Worm (Caenorhabditis elegans): ENCODE measurements around the gene Y47D7A.3.
A peak's percentile ranks its signal among the peaks of the same experiment; 100 is the strongest.

Gene Y47D7A.3

DNA sequence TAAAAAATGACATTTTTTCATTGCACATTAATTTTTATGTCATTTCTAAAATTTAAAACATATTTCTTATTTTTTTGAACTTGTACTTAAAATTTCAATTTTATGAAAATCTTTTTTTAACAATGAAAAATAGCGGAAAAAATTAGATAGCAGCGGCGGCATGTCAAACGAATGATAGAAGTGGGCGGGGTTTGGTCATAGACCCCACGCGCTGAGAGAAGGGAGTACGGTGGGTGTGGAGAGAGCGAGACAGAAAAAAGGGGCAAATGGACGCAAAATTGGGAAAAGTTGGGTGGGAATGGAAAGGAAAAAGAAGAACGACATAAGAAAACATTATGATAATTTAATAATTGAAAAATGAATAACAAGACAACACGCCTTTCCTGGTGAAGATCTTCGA, 22.8 kb upstream of the Y47D7A.3 start:
- no peak for TF ChIP-seq hif-1 (tag; optimal IDR thresholded peaks at IDR 0.05)

- TF ChIP-seq duxl-1 (tag; optimal IDR thresholded peaks at IDR 0.05; ENCODE audit: poor library complexity) (no peak), mxl-3 (GFP tag; optimal IDR thresholded peaks at IDR 0.05) (no peak), daf-19 (GFP tag; conservative IDR thresholded peaks at IDR 0.05) (no peak), nhr-237 (tag; optimal IDR thresholded peaks at IDR 0.05) (no peak), spr-1 (tag; optimal IDR thresholded peaks at IDR 0.05) (no peak), hif-1 (tag; optimal IDR thresholded peaks at IDR 0.05) (no peak), fkh-10 (GFP tag; optimal IDR thresholded peaks at IDR 0.05) (no peak), lim-7 (GFP tag; IDR thresholded peaks at IDR 0.05) (no peak), madf-5 (GFP tag; IDR thresholded peaks at IDR 0.05) (no peak), pha-4 (GFP tag; IDR thresholded peaks at IDR 0.05) (no peak), pha-4 (tag; optimal IDR thresholded peaks at IDR 0.05) (no peak), T26A8.4 (GFP tag; IDR thresholded peaks at IDR 0.05) (no peak), ceh-32 (tag; optimal IDR thresholded peaks at IDR 0.05; ENCODE audit: poor library complexity) (no peak), tra-1 (GFP tag; IDR thresholded peaks at IDR 0.05) (no peak), saeg-2 (GFP tag; IDR thresholded peaks at IDR 0.05) (no peak), cey-2 (tag; optimal IDR thresholded peaks at IDR 0.05; ENCODE audit: borderline replicate concordance, insufficient read depth) (no peak)
These were observed 14.5 kb upstream of the Y47D7A.3 start, which contains the start of gene F13A2.3 for ce11 chrV:4396257-4396656. F13A2.3 (minus strand) TSS chrV:4396357.

- TF ChIP-seq aha-1 (tag) (peak; percentile 93), unc-62 (GFP tag; optimal IDR thresholded peaks at IDR 0.05 in 1 of 2) (no peak), unc-62 (tag; optimal IDR thresholded peaks at IDR 0.05) (no peak)
These were observed 12.6 kb upstream of the Y47D7A.3 start for ce11 chrV:4398127-4398526.

DNA sequence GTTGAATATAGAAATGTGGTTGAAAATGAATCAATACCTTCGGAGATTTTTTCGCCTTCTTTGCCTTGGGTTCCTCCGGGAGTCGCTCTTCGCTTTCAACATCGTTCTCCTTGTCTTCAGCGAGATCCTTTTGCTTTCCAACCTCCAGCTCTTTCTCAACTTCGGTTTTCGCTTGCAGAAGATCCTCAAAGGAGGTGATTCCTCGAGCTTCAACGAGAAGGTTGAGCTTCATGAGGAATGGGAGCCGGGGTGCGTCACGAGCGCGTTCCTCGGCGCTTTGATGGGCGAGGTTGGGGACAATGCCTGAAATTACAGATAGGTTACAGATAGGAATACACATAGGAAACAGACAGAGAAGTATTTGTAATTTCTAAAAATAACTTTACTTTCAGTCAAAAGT, 11.9 kb upstream of the Y47D7A.3 start:
- TF ChIP-seq lin-1 (GFP tag; IDR thresholded peaks at IDR 0.05) (no peak), cey-2 (tag; optimal IDR thresholded peaks at IDR 0.05; ENCODE audit: borderline replicate concordance, insufficient read depth) (no peak), set-16 (GFP tag; IDR thresholded peaks at IDR 0.05) (peak; percentile 61; the same call in 1 of the 2 replicates)

DNA sequence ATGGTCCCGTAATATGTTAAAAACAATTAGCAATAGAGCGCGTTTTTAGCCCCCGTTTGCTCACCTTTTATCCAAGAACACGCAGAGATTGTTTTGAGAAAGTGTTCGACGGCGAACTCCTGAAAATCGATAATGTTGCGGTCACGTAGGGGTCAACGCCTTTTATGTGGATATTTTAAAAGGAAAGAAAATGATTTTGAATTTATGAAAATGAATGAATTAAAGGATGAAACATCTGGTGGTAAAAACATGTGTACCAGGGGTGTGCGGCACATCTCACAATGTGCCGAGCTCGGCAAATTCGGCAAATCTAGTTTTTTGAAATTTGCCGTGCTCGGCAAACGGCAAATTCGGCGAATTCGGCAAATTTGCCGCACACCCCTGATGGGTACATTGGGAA, 10.6 kb upstream of the Y47D7A.3 start, which contains the start of gene F13A2.4:
TSS of gene F13A2.4 (minus strand) at position 101 of the 400 bp plus-strand sequence.
- TF ChIP-seq mxl-2 (GFP tag; conservative IDR thresholded peaks at IDR 0.05) (no peak), lin-38 (GFP tag; IDR thresholded peaks at IDR 0.05) (no peak)

DNA sequence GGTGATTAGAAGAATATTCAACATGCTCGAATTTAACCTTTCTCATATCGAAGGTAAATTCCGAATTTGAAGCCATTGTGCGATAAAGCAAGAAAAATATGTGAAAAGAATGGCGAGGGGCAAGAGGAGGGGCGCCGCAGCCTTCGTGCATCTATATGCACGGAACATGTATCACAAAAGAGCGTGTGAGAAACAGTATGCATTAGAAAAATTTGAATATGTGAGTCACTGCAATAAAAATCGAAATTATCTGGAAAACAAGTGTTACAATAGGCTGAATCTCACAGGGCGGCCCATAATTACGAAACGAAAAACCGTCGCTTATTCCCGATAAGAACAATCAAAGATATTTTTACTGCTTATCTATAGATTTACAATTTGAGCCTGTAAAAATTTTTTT, 8.9 kb upstream of the Y47D7A.3 start, which contains the start of gene F13A2.5:
TSS of gene F13A2.5 (minus strand) at position 101 of the 400 bp plus-strand sequence.
- TF ChIP-seq nhr-237 (tag; optimal IDR thresholded peaks at IDR 0.05) (no peak), aha-1 (tag) (peak; percentile 1)

DNA sequence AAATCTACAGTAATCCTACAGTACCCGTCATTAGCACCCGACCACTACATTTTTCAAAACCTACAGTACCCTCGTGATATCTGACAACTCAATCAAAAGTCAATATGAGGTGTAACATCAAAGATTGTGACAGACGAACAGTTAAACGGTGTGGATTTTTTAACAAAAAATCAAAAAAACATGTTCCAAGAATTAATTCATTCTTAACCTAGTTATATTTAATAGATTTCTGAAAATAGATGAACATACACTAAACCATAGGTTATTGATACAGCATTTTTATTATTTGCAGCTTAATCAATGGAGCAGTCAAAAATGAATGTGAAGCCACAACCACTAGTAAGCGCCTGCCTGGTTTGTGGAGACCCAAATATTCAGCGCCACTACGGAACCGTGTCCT, 3.2 kb upstream of the Y47D7A.3 start, which contains the start of gene nhr-118:
TSS of gene nhr-118 (plus strand) at position 301 of the 400 bp plus-strand sequence.
- no peak for TF ChIP-seq tra-1 (GFP tag; IDR thresholded peaks at IDR 0.05)
- TF ChIP-seq aha-1 (tag) = peak; percentile 9
- TF ChIP-seq ces-1 (GFP tag; optimal IDR thresholded peaks at IDR 0.05) = no peak
- no peak for TF ChIP-seq zfp-3 (GFP tag; conservative IDR thresholded peaks at IDR 0.05)

DNA sequence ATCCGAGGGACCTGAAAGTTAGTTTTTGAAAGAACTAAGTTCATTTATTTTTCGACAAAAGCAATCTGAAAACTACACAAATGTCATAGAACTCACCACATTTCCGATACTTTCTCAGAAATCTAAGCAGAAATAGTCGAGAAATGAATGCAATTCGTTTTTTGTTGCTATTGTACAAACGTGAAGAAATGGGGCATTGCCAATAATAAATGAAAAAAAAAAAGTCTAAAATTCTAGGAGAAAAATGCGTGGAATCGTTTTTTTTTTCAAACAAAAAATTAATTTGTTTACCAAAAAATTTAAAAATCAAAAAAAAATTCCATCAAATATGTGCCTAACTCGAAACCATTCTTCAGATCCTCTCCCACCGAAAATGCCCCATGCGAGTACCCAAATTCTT, 971 bp downstream of the Y47D7A.3 start, which contains the start of gene Y47D7A.17:
TSS of gene Y47D7A.17 (minus strand) at position 101 of the 400 bp plus-strand sequence.
- TF ChIP-seq fkh-10 (GFP tag; optimal IDR thresholded peaks at IDR 0.05) = no peak
- no peak for TF ChIP-seq ceh-20 (GFP tag; IDR thresholded peaks at IDR 0.05)
- TF ChIP-seq gei-8 (GFP tag; optimal IDR thresholded peaks at IDR 0.05) = no peak
- TF ChIP-seq F26F4.8 (GFP tag; conservative IDR thresholded peaks at IDR 0.05) = no peak
- no peak for TF ChIP-seq dpl-1 (GFP tag; optimal IDR thresholded peaks at IDR 0.05)

All from whole organism, L4 larva.